Worm (Caenorhabditis elegans): ENCODE measurements around the gene F23H11.7.
A peak's percentile ranks its signal among the peaks of the same experiment; 100 is the strongest.

Gene F23H11.7

ce11 chrIII:910540-911311 lies 8.5 kb downstream of the F23H11.7 start, which contains the start of the genes F23H11.5 and bra-2 (continued):
- TF ChIP-seq ces-1 (GFP tag; optimal IDR thresholded peaks at IDR 0.05), result no peak
- TF ChIP-seq sptf-1 (tag; optimal IDR thresholded peaks at IDR 0.05), result no peak
- no peak for TF ChIP-seq sox-4 (tag; optimal IDR thresholded peaks at IDR 0.05)
- no peak for TF ChIP-seq unc-30 (tag; optimal IDR thresholded peaks at IDR 0.05)
- no peak for TF ChIP-seq xbp-1 (tag; optimal IDR thresholded peaks at IDR 0.05)

ce11 chrIII:909540-909939 lies 9.7 kb downstream of the F23H11.7 start, which contains the start of gene crls-1:
crls-1 (minus strand) TSS chrIII:909902.
- TF ChIP-seq isw-1 (GFP tag; IDR thresholded peaks at IDR 0.05), result no peak
- TF ChIP-seq C16A3.4 (tag; optimal IDR thresholded peaks at IDR 0.05), result no peak
- TF ChIP-seq lin-39 (tag; optimal IDR thresholded peaks at IDR 0.05), result no peak
- no peak for TF ChIP-seq elt-2 (tag; optimal IDR thresholded peaks at IDR 0.05)
- peak in 1 of 2 experiments; percentile 4 for TF ChIP-seq lsy-2 (tag; optimal IDR thresholded peaks at IDR 0.05)
- peak; percentile 3 for TF ChIP-seq nhr-47 (tag; optimal IDR thresholded peaks at IDR 0.05)
- TF ChIP-seq egl-27 (tag; optimal IDR thresholded peaks at IDR 0.05), result no peak
- peak; percentile 14 for TF ChIP-seq nhr-85 (tag)
- TF ChIP-seq rnt-1 (tag; optimal IDR thresholded peaks at IDR 0.05), result peak; percentile 7

- TF ChIP-seq lin-14 (GFP tag; optimal IDR thresholded peaks at IDR 0.05) (peak; percentile 36), snu-23 (GFP tag; optimal IDR thresholded peaks at IDR 0.05) (peak; percentile 5), efl-1 (optimal IDR thresholded peaks at IDR 0.05) (peak; percentile 6 to 49), efl-1 (GFP tag; optimal IDR thresholded peaks at IDR 0.05 in 1 of 2) (peak in 1 of 2 experiments; percentile 7), lsy-2 (tag; optimal IDR thresholded peaks at IDR 0.05) (peak in 1 of 2 experiments; percentile 45), fos-1 (tag; optimal IDR thresholded peaks at IDR 0.05) (peak; percentile 94), blmp-1 (tag; optimal IDR thresholded peaks at IDR 0.05) (peak; percentile 61), jun-1 (tag; optimal IDR thresholded peaks at IDR 0.05) (peak; percentile 71), fkh-10 (GFP tag; optimal IDR thresholded peaks at IDR 0.05) (no peak), nhr-237 (tag; optimal IDR thresholded peaks at IDR 0.05) (no peak), lin-35 (GFP tag; optimal IDR thresholded peaks at IDR 0.05) (no peak)
These were observed 11.2 kb downstream of the F23H11.7 start for ce11 chrIII:907990-908389.

ce11 chrIII:907311-907710 lies 11.9 kb downstream of the F23H11.7 start, which contains the start of gene F23H11.4:
F23H11.4 (minus strand) TSS chrIII:907539.
- TF ChIP-seq ceh-8 (GFP tag; optimal IDR thresholded peaks at IDR 0.05) (no peak), sptf-1 (tag; optimal IDR thresholded peaks at IDR 0.05) (no peak), efl-1 (optimal IDR thresholded peaks at IDR 0.05) (no peak), efl-1 (GFP tag; optimal IDR thresholded peaks at IDR 0.05 in 1 of 2) (peak in 1 of 2 experiments; percentile 71), rnt-1 (tag; optimal IDR thresholded peaks at IDR 0.05) (no peak), nhr-77 (tag; optimal IDR thresholded peaks at IDR 0.05) (no peak), vab-15 (tag; optimal IDR thresholded peaks at IDR 0.05) (no peak), snu-23 (GFP tag; optimal IDR thresholded peaks at IDR 0.05) (no peak)

- TF ChIP-seq aha-1 (tag; optimal IDR thresholded peaks at IDR 0.05) (no peak), nhr-19 (GFP tag; conservative IDR thresholded peaks at IDR 0.05) (no peak), nhr-12 (tag; optimal IDR thresholded peaks at IDR 0.05) (no peak), grh-1 (GFP tag; IDR thresholded peaks at IDR 0.05) (no peak), pag-3 (tag; optimal IDR thresholded peaks at IDR 0.05; ENCODE audit: borderline replicate concordance, insufficient read depth) (no peak), hlh-4 (tag; optimal IDR thresholded peaks at IDR 0.05) (no peak), C16A3.4 (tag; optimal IDR thresholded peaks at IDR 0.05) (peak; percentile 15), xbp-1 (tag; optimal IDR thresholded peaks at IDR 0.05) (no peak), nhr-71 (tag; optimal IDR thresholded peaks at IDR 0.05) (peak; percentile 36), lir-3 (tag; optimal IDR thresholded peaks at IDR 0.05; ENCODE audit: poor library complexity) (no peak), nhr-47 (tag; optimal IDR thresholded peaks at IDR 0.05) (peak; percentile 4), nhr-11 (tag; optimal IDR thresholded peaks at IDR 0.05) (no peak), F16B12.6 (tag; optimal IDR thresholded peaks at IDR 0.05) (no peak), irx-1 (tag; optimal IDR thresholded peaks at IDR 0.05) (no peak), ces-1 (GFP tag; optimal IDR thresholded peaks at IDR 0.05) (no peak), zip-4 (GFP tag; optimal IDR thresholded peaks at IDR 0.05) (no peak), mef-2 (tag; optimal IDR thresholded peaks at IDR 0.05) (no peak), sptf-1 (tag; optimal IDR thresholded peaks at IDR 0.05) (no peak), mep-1 (tag; optimal IDR thresholded peaks at IDR 0.05) (no peak), zag-1 (tag; optimal IDR thresholded peaks at IDR 0.05) (no peak), elt-3 (tag; optimal IDR thresholded peaks at IDR 0.05) (no peak)
These were observed 17.5 kb downstream of the F23H11.7 start for ce11 chrIII:901600-902250.
